Worm (Caenorhabditis elegans) whole organism, mixed stage, embryonic: Measurements from ENCODE around the gene tag-191.

Experiments
- M03D4.4 ChIP-seq: sonication (generic microtip); optimal IDR thresholded peaks from 2 replicates; lab custom pipeline; 2017; ENCODE audit warnings: mild to moderate bottlenecking, missing genetic modification characterization, missing compliant biosample characterization
- bed-3 ChIP-seq: fragments of 200-800 bp; sonication (Bioruptor generic); optimal IDR thresholded peaks from 3 replicates; lab custom pipeline; 2018; ENCODE audit warnings: mild to moderate bottlenecking, missing genetic modification characterization, moderate library complexity, missing compliant biosample characterization
- blmp-1 ChIP-seq: fragments of 150-350 bp; optimal IDR thresholded peaks from 2 replicates; lab custom pipeline; 2014; ENCODE audit warnings: missing biosample characterization, missing genetic modification characterization
- ceh-39 ChIP-seq: fragments of 150-350 bp; optimal IDR thresholded peaks from 2 replicates; lab custom pipeline; 2014; ENCODE audit warnings: missing biosample characterization, missing genetic modification characterization
- ceh-43 ChIP-seq: fragments of 200-800 bp; sonication (Bioruptor generic); optimal IDR thresholded peaks from 2 replicates; lab custom pipeline; 2018; ENCODE audit warnings: mild to moderate bottlenecking, missing genetic modification characterization, moderate library complexity, missing compliant biosample characterization
- ceh-83 ChIP-seq: fragments of 200-800 bp; sonication (Bioruptor generic); optimal IDR thresholded peaks from 2 replicates; lab custom pipeline; 2018; ENCODE audit warnings: mild to moderate bottlenecking, missing genetic modification characterization, missing compliant biosample characterization
- ces-1 ChIP-seq: fragments of 150-350 bp; optimal IDR thresholded peaks from 2 replicates; lab custom pipeline; 2014; ENCODE audit warnings: missing biosample characterization, missing genetic modification reagents, missing genetic modification characterization
- cnd-1 ChIP-seq: fragments of 200-800 bp; sonication (Bioruptor generic); optimal IDR thresholded peaks from 2 replicates; lab custom pipeline; 2018; ENCODE audit warnings: mild to moderate bottlenecking, missing genetic modification characterization, missing compliant biosample characterization
- drap-1 ChIP-seq: fragments of 200-800 bp; sonication (Bioruptor generic); optimal IDR thresholded peaks from 3 replicates; lab custom pipeline; 2018; ENCODE audit warnings: mild to moderate bottlenecking, missing genetic modification characterization, missing compliant biosample characterization
- elt-1 ChIP-seq: sonication (generic microtip); optimal IDR thresholded peaks from 2 replicates; lab custom pipeline; 2017; ENCODE audit warnings: missing genetic modification characterization, mild to moderate bottlenecking, missing compliant biosample characterization, antibody characterized with exemption, moderate library complexity, borderline replicate concordance; ENCODE audit not compliant: insufficient read depth
- elt-3 ChIP-seq: fragments of 150-350 bp; optimal IDR thresholded peaks from 2 replicates; lab custom pipeline; 2014; ENCODE audit warnings: missing biosample characterization, missing genetic modification characterization
- flh-1 ChIP-seq: fragments of 200-800 bp; sonication (Bioruptor generic); optimal IDR thresholded peaks from 2 replicates; lab custom pipeline; 2018; ENCODE audit warnings: mild to moderate bottlenecking, missing genetic modification characterization, moderate library complexity, missing compliant biosample characterization
- ham-2 ChIP-seq: fragments of 200-800 bp; sonication (Bioruptor generic); optimal IDR thresholded peaks from 2 replicates; lab custom pipeline; 2018; ENCODE audit warnings: mild to moderate bottlenecking, missing genetic modification characterization, missing compliant biosample characterization
- hlh-1 ChIP-seq: fragments of 150-350 bp; optimal IDR thresholded peaks from 2 replicates; lab custom pipeline; 2014; ENCODE audit warnings: missing biosample characterization, missing genetic modification reagents, missing genetic modification characterization
- lin-13 ChIP-seq: fragments of 150-350 bp; optimal IDR thresholded peaks from 2 replicates; lab custom pipeline; 2014; ENCODE audit warnings: missing biosample characterization, missing genetic modification characterization
- lsy-2 ChIP-seq: fragments of 150-350 bp; optimal IDR thresholded peaks from 2 replicates; lab custom pipeline; 2014; ENCODE audit warnings: missing biosample characterization, missing genetic modification characterization
- mab-5 ChIP-seq: fragments of 150-350 bp; optimal IDR thresholded peaks from 2 replicates; lab custom pipeline; 2014; ENCODE audit warnings: missing biosample characterization, missing genetic modification characterization
- mls-2 ChIP-seq: sonication (generic microtip); optimal IDR thresholded peaks from 2 replicates; lab custom pipeline; 2016; ENCODE audit warnings: mild to moderate bottlenecking, missing genetic modification characterization, moderate library complexity, missing compliant biosample characterization
- nhr-12 ChIP-seq: fragments of 150-350 bp; optimal IDR thresholded peaks from 2 replicates; lab custom pipeline; 2014; ENCODE audit warnings: missing biosample characterization, missing genetic modification characterization
- nhr-2 ChIP-seq: fragments of 150-350 bp; optimal IDR thresholded peaks from 2 replicates; lab custom pipeline; 2014; ENCODE audit warnings: missing biosample characterization, missing genetic modification characterization
- nhr-237 ChIP-seq: fragments of 150-350 bp; optimal IDR thresholded peaks from 2 replicates; lab custom pipeline; 2014; ENCODE audit warnings: missing biosample characterization, missing genetic modification characterization
- nhr-28 ChIP-seq: fragments of 150-350 bp; optimal IDR thresholded peaks from 2 replicates; lab custom pipeline; 2014; ENCODE audit warnings: missing biosample characterization, missing genetic modification characterization
- nhr-76 ChIP-seq: sonication (generic microtip); optimal IDR thresholded peaks from 2 replicates; lab custom pipeline; 2017; ENCODE audit warnings: missing biosample characterization, missing genetic modification characterization
- pha-4 ChIP-seq: fragments of 150-350 bp; optimal IDR thresholded peaks from 2 replicates; lab custom pipeline; 2018; ENCODE audit warnings: missing biosample characterization, missing genetic modification reagents, missing genetic modification characterization
- sem-2 ChIP-seq: fragments of 200-800 bp; sonication (Bioruptor generic); optimal IDR thresholded peaks from 2 replicates; lab custom pipeline; 2018; ENCODE audit warnings: mild to moderate bottlenecking, missing genetic modification characterization, missing compliant biosample characterization
- snpc-4 ChIP-seq: fragments of 150-350 bp; optimal IDR thresholded peaks from 2 replicates; lab custom pipeline; 2014; ENCODE audit warnings: missing biosample characterization, missing genetic modification characterization
- sptf-1 ChIP-seq: sonication (generic microtip); optimal IDR thresholded peaks from 2 replicates; lab custom pipeline; 2017; ENCODE audit warnings: mild to moderate bottlenecking, missing genetic modification characterization, moderate library complexity, missing compliant biosample characterization
- tbx-8 ChIP-seq: fragments of 200-800 bp; sonication (Bioruptor generic); optimal IDR thresholded peaks from 2 replicates; lab custom pipeline; 2018; ENCODE audit warnings: mild to moderate bottlenecking, missing genetic modification characterization, moderate library complexity, missing compliant biosample characterization
- unc-120 ChIP-seq: sonication (generic microtip); optimal IDR thresholded peaks from 2 replicates; lab custom pipeline; 2017; ENCODE audit warnings: missing genetic modification characterization, missing compliant biosample characterization; ENCODE audit not compliant: poor library complexity, severe bottlenecking
- unc-39 ChIP-seq: fragments of 150-350 bp; optimal IDR thresholded peaks from 2 replicates; lab custom pipeline; 2014; ENCODE audit warnings: missing biosample characterization, missing genetic modification characterization
- unc-62 ChIP-seq: fragments of 150-350 bp; optimal IDR thresholded peaks from 2 replicates; lab custom pipeline; 2014; ENCODE audit warnings: missing biosample characterization, missing genetic modification reagents, missing genetic modification characterization
- zip-8 ChIP-seq: fragments of 150-350 bp; optimal IDR thresholded peaks from 2 replicates; lab custom pipeline; 2014; ENCODE audit warnings: missing biosample characterization, missing genetic modification characterization
- ztf-11 ChIP-seq: fragments of 150-350 bp; optimal IDR thresholded peaks from 2 replicates; lab custom pipeline; 2014; ENCODE audit warnings: missing biosample characterization, missing genetic modification characterization

Gene tag-191

DNA sequence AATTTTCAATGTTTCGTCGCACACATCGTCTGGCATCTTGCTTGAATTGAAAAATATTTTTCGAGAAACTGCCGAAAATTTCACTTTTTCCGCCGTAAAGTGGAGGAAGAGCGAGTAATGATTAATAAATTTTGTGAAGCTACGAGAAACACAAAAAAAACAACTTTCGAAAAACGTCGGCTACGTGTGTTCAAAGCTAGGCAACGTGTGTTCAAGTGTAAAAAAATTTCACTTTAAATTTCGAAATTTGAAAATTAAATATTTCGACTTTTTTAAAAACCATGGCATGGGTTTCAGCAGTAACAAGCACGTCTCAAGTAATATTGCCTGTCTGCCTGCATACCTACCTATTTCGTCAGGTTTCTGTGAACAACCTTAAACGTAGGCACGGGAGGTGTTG is at the start of gene tag-191:
TSS of gene tag-191 (minus strand) at position 101 of the 400 bp plus-strand sequence.
- TF ChIP-seq tbx-8 (GFP tag; lab: Kevin White, UChicago) (no peak), lin-13 (tag; lab: Kevin White, UChicago) (no peak), ceh-83 (GFP tag; lab: Kevin White, UChicago) (no peak), nhr-12 (no peak), sptf-1 (no peak), blmp-1 (tag; lab: Kevin White, UChicago) (no peak), hlh-1 (tag; lab: Kevin White, UChicago) (no peak), drap-1 (GFP tag; lab: Kevin White, UChicago) (no peak), bed-3 (GFP tag; lab: Kevin White, UChicago) (no peak), unc-62 (GFP tag; lab: Kevin White, UChicago) (no peak), ztf-11 (tag; lab: Kevin White, UChicago) (no peak), unc-39 (tag; lab: Kevin White, UChicago) (no peak), ceh-43 (GFP tag; lab: Kevin White, UChicago) (no peak), ces-1 (GFP tag; lab: Kevin White, UChicago) (no peak), elt-3 (tag; lab: Kevin White, UChicago) (no peak), nhr-237 (no peak), nhr-2 (tag; lab: Kevin White, UChicago) (no peak), snpc-4 (no peak)

DNA sequence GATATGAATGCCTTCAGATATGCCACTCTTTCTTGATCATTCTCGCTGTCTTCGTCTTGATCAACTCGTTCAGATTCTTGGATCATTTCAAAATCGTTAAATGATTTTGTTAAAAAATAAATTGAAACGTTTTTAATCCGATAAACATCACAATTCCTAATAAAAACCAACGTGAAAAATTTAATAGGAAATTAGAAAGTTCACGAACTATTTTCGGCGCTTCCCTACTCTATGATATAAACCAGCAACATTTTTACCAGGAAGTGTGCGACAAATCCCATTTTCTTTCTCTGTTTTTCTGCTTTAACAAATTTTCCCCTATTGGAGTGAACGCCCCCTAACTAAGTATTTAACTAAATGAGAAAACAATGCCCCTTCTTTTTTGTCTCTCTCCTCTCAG is 49.2 kb upstream of the tag-191 start, which contains the start of gene Y40H4A.2:
TSS of gene Y40H4A.2 (minus strand) at position 101 of the 400 bp plus-strand sequence.
- TF ChIP-seq sptf-1 = no peak
- no peak for TF ChIP-seq pha-4
- no peak for TF ChIP-seq nhr-28
- no peak for TF ChIP-seq mab-5 (tag; lab: Kevin White, UChicago)
- no peak for TF ChIP-seq ham-2
- TF ChIP-seq lsy-2 (tag; lab: Kevin White, UChicago) = no peak
- no peak for TF ChIP-seq unc-120 (tag; lab: Kevin White, UChicago)
- no peak for TF ChIP-seq bed-3 (GFP tag; lab: Kevin White, UChicago)
- TF ChIP-seq M03D4.4 (tag; lab: Kevin White, UChicago) = no peak
- no peak for TF ChIP-seq nhr-2 (tag; lab: Kevin White, UChicago)
- no peak for TF ChIP-seq hlh-1 (tag; lab: Kevin White, UChicago)
- no peak for TF ChIP-seq ceh-43 (GFP tag; lab: Kevin White, UChicago)
- no peak for TF ChIP-seq flh-1 (GFP tag; lab: Kevin White, UChicago)
- TF ChIP-seq zip-8 = no peak
- no peak for TF ChIP-seq tbx-8 (GFP tag; lab: Kevin White, UChicago)
- TF ChIP-seq elt-1 (tag; lab: Kevin White, UChicago) = no peak
- no peak for TF ChIP-seq drap-1 (GFP tag; lab: Kevin White, UChicago)
- TF ChIP-seq mls-2 (tag; lab: Kevin White, UChicago) = no peak
- no peak for TF ChIP-seq blmp-1 (tag; lab: Kevin White, UChicago)
- no peak for TF ChIP-seq ces-1 (GFP tag; lab: Kevin White, UChicago)

DNA sequence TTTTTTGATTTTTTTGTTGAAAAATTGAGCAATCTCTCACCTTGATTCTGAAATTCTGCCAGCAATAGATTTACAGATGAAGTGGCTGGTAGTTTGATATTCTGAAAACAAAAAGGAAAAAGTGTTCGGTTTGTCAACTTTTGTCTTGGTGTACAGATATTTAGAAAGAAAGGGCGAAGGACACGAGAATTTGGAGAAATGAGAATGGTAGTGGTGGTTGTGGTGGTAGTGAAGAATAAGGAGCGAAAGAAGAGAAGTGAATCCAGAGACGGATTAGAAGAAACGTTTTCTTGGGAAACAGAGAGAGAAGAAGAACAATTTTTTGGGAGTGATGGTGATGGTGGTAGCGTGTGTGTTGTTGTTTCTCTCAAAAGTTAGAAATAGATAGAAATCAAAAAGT is 43.4 kb upstream of the tag-191 start, which contains the start of gene gar-3:
TSS of gene gar-3 (minus strand) at position 101 of the 400 bp plus-strand sequence.
- TF ChIP-seq hlh-1 (tag; lab: Kevin White, UChicago) (no peak), ham-2 (no peak), nhr-76 (no peak), ceh-43 (GFP tag; lab: Kevin White, UChicago) (no peak), elt-3 (tag; lab: Kevin White, UChicago) (no peak), nhr-12 (no peak), pha-4 (no peak), drap-1 (GFP tag; lab: Kevin White, UChicago) (no peak), lin-13 (tag; lab: Kevin White, UChicago) (no peak), ceh-39 (no peak), lsy-2 (tag; lab: Kevin White, UChicago) (no peak), nhr-237 (no peak), M03D4.4 (tag; lab: Kevin White, UChicago) (no peak)

DNA sequence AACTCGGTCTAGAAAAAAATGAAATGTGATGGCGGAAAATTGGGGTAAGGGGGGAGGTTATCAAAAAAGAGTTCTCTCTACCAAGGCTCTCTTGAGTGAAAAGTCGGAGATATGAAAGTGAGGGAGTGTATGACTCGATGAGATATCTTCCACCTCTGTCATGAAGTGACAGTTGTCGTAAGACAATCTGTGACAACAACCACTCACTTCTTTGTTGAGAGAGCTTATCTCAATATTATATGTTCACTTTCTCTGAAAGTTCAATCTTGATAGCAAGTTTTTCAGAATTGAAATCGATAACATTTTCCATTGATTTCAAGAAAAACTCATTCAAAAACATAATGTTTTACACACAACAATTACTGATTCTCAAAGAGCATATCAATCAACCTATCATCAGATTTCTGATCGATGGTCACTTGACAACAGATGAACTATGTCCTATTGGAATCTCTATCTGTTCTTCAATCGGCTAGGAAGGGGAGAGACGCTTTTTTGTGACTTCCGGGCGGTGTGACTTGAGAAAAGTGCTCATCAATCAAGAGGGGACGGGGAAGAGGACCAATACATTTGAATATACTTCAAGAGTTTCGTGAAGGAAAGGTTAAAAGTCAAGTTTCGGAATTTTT is 40.7 kb upstream of the tag-191 start:
- TF ChIP-seq ceh-83 (GFP tag; lab: Kevin White, UChicago) = no peak
- TF ChIP-seq unc-62 (GFP tag; lab: Kevin White, UChicago) = peak; percentile 79
- no peak for TF ChIP-seq M03D4.4 (tag; lab: Kevin White, UChicago)
- TF ChIP-seq unc-120 (tag; lab: Kevin White, UChicago) = peak; percentile 10
- TF ChIP-seq sptf-1 = no peak
- no peak for TF ChIP-seq nhr-2 (tag; lab: Kevin White, UChicago)
- TF ChIP-seq lsy-2 (tag; lab: Kevin White, UChicago) = no peak
- TF ChIP-seq ceh-43 (GFP tag; lab: Kevin White, UChicago) = no peak
- TF ChIP-seq flh-1 (GFP tag; lab: Kevin White, UChicago) = no peak
- no peak for TF ChIP-seq pha-4
- TF ChIP-seq mab-5 (tag; lab: Kevin White, UChicago) = no peak
- no peak for TF ChIP-seq ham-2
- TF ChIP-seq unc-39 (tag; lab: Kevin White, UChicago) = no peak
- TF ChIP-seq nhr-76 = no peak
- no peak for TF ChIP-seq blmp-1 (tag; lab: Kevin White, UChicago)
- TF ChIP-seq nhr-237 = no peak
- no peak for TF ChIP-seq nhr-12
- no peak for TF ChIP-seq elt-1 (tag; lab: Kevin White, UChicago)
- no peak for TF ChIP-seq cnd-1 (tag; lab: Kevin White, UChicago)
- TF ChIP-seq mls-2 (tag; lab: Kevin White, UChicago) = no peak
- TF ChIP-seq ces-1 (GFP tag; lab: Kevin White, UChicago) = no peak
- no peak for TF ChIP-seq drap-1 (GFP tag; lab: Kevin White, UChicago)
- TF ChIP-seq ztf-11 (tag; lab: Kevin White, UChicago) = no peak
- TF ChIP-seq zip-8 = no peak
- peak; percentile 76 for TF ChIP-seq hlh-1 (tag; lab: Kevin White, UChicago)
- TF ChIP-seq sem-2 (GFP tag; lab: Kevin White, UChicago) = no peak
- TF ChIP-seq tbx-8 (GFP tag; lab: Kevin White, UChicago) = no peak
